Fruit fly (Drosophila melanogaster) whole organism, prepupa: Measurements from ENCODE around the gene CG31650.

Experiments used
- Blimp-1 ChIP-seq: fragments of 200-800 bp; sonication (Bioruptor generic); optimal IDR thresholded peaks from 3 replicates; lab custom pipeline; 2017; ENCODE audit warnings: missing biosample characterization, missing genetic modification characterization, mild to moderate bottlenecking, moderate library complexity, missing genetic modification reagents
- CG10631 ChIP-seq: fragments of 200-800 bp; sonication (Bioruptor generic); optimal IDR thresholded peaks from 2 replicates; lab custom pipeline; 2016; ENCODE audit warnings: missing biosample characterization, missing genetic modification characterization
- CG10669 ChIP-seq: fragments of 200-800 bp; sonication (Bioruptor generic); optimal IDR thresholded peaks from 3 replicates; lab custom pipeline; 2018; ENCODE audit warnings: missing biosample characterization, mild to moderate bottlenecking, missing genetic modification characterization, moderate library complexity
- CG11294 ChIP-seq: fragments of 200-800 bp; sonication (Bioruptor generic); IDR thresholded peaks from 2 replicates; pipeline ENCODE4 v1.3.6; 2022; ENCODE audit warnings: missing biosample characterization, missing genetic modification characterization
- CG11902 ChIP-seq: fragments of 200-800 bp; sonication (Bioruptor generic); optimal IDR thresholded peaks from 3 replicates; lab custom pipeline; 2016; ENCODE audit warnings: missing biosample characterization, missing genetic modification characterization
- CG15336 ChIP-seq: fragments of 200-800 bp; sonication (Bioruptor generic); IDR thresholded peaks from 2 replicates; pipeline ENCODE4 v1.3.6; 2022; ENCODE audit warnings: missing biosample characterization, missing genetic modification characterization
- CG1621 ChIP-seq: fragments of 200-800 bp; sonication (Bioruptor generic); optimal IDR thresholded peaks from 3 replicates; lab custom pipeline; 2018; ENCODE audit warnings: missing biosample characterization, mild to moderate bottlenecking, missing genetic modification characterization
- CG16779 ChIP-seq: fragments of 200-800 bp; sonication (Bioruptor generic); optimal IDR thresholded peaks from 3 replicates; lab custom pipeline; 2017; ENCODE audit warnings: missing biosample characterization, mild to moderate bottlenecking, missing genetic modification characterization
- CG3032 ChIP-seq: fragments of 200-800 bp; optimal IDR thresholded peaks from 2 replicates; lab custom pipeline; 2019; ENCODE audit warnings: missing biosample characterization, mild to moderate bottlenecking, missing genetic modification characterization, moderate library complexity
- CG31627 ChIP-seq: fragments of 200-800 bp; sonication (Bioruptor generic); optimal IDR thresholded peaks from 3 replicates; lab custom pipeline; 2016; ENCODE audit warnings: missing biosample characterization, missing genetic modification characterization
- CG32006 ChIP-seq: fragments of 200-800 bp; sonication (Bioruptor generic); optimal IDR thresholded peaks from 3 replicates; lab custom pipeline; 2017; ENCODE audit warnings: missing biosample characterization, mild to moderate bottlenecking, missing genetic modification characterization
- CG34406 ChIP-seq: fragments of 200-800 bp; sonication (Bioruptor generic); optimal IDR thresholded peaks from 3 replicates; lab custom pipeline; 2016; ENCODE audit warnings: missing biosample characterization, missing genetic modification characterization
- CG4318 ChIP-seq: fragments of 200-800 bp; sonication (Bioruptor generic); optimal IDR thresholded peaks from 3 replicates; lab custom pipeline; 2017; ENCODE audit warnings: missing biosample characterization, mild to moderate bottlenecking, missing genetic modification characterization
- CG6163 ChIP-seq: fragments of 200-800 bp; sonication (Bioruptor generic); IDR thresholded peaks from 3 replicates; pipeline ENCODE4 v1.3.6; 2022; ENCODE audit warnings: missing biosample characterization, missing genetic modification characterization
- CG6276 ChIP-seq: fragments of 200-800 bp; sonication (Bioruptor generic); optimal IDR thresholded peaks from 2 replicates; lab custom pipeline; 2017; ENCODE audit warnings: missing biosample characterization, mild to moderate bottlenecking, missing genetic modification characterization
- CG6792 ChIP-seq: fragments of 200-800 bp; sonication (Bioruptor generic); optimal IDR thresholded peaks from 3 replicates; lab custom pipeline; 2016; ENCODE audit warnings: missing biosample characterization, missing genetic modification characterization
- CG6808 ChIP-seq: fragments of 200-800 bp; sonication (Bioruptor generic); optimal IDR thresholded peaks from 3 replicates; lab custom pipeline; 2017; ENCODE audit warnings: missing biosample characterization, missing genetic modification characterization, mild to moderate bottlenecking, moderate library complexity, missing genetic modification reagents
- CG7368 ChIP-seq: fragments of 200-800 bp; sonication (Bioruptor generic); optimal IDR thresholded peaks from 3 replicates; lab custom pipeline; 2016; ENCODE audit warnings: missing biosample characterization, missing genetic modification characterization
- CG8319 ChIP-seq: fragments of 200-800 bp; sonication (Bioruptor generic); optimal IDR thresholded peaks from 3 replicates; lab custom pipeline; 2016; ENCODE audit warnings: missing biosample characterization, missing genetic modification characterization
- CG8632 ChIP-seq: fragments of 200-800 bp; sonication (Bioruptor generic); optimal IDR thresholded peaks from 3 replicates; lab custom pipeline; 2016; ENCODE audit warnings: missing biosample characterization, missing genetic modification characterization
- CG9139 ChIP-seq: fragments of 200-800 bp; sonication (Bioruptor generic); optimal IDR thresholded peaks from 3 replicates; lab custom pipeline; 2017; ENCODE audit warnings: missing biosample characterization, mild to moderate bottlenecking, missing genetic modification characterization
- Eip75B ChIP-seq: fragments of 200-800 bp; sonication (Bioruptor generic); optimal IDR thresholded peaks from 3 replicates; lab custom pipeline; 2016; ENCODE audit warnings: missing biosample characterization, missing genetic modification characterization
- Eip78C ChIP-seq: fragments of 200-800 bp; sonication (Bioruptor generic); peaks from one replicate; lab custom pipeline; 2016; ENCODE audit warnings: missing biosample characterization, missing genetic modification characterization
- Eip93F ChIP-seq: fragments of 200-800 bp; sonication (Bioruptor generic); optimal IDR thresholded peaks from 2 replicates; lab custom pipeline; 2016; ENCODE audit warnings: missing biosample characterization, mild to moderate bottlenecking, missing genetic modification characterization
- Ets21C ChIP-seq: fragments of 200-800 bp; sonication (Bioruptor generic); optimal IDR thresholded peaks from 3 replicates; lab custom pipeline; 2016; ENCODE audit warnings: missing biosample characterization, missing genetic modification characterization
- Ets96B ChIP-seq: fragments of 200-800 bp; optimal IDR thresholded peaks from 2 replicates; lab custom pipeline; 2019; ENCODE audit warnings: missing biosample characterization, mild to moderate bottlenecking, missing genetic modification characterization, moderate library complexity
- Gug ChIP-seq: fragments of 200-800 bp; sonication (Bioruptor generic); IDR thresholded peaks from 2 replicates; pipeline ENCODE4 v1.3.6; 2022; ENCODE audit warnings: missing biosample characterization, missing genetic modification characterization
- Hr38 ChIP-seq: sonication (Bioruptor generic); optimal IDR thresholded peaks from 2 replicates; lab custom pipeline; 2016; ENCODE audit warnings: missing biosample characterization, missing genetic modification characterization
- Hr39 ChIP-seq: fragments of 200-800 bp; sonication (Bioruptor generic); optimal IDR thresholded peaks from 2 replicates; lab custom pipeline; 2016; ENCODE audit warnings: missing biosample characterization, missing genetic modification characterization
- Lpt ChIP-seq: fragments of 200-800 bp; sonication (Bioruptor generic); optimal IDR thresholded peaks from 3 replicates; lab custom pipeline; 2016; ENCODE audit warnings: missing biosample characterization, missing genetic modification characterization
- Met ChIP-seq: fragments of 200-800 bp; sonication (Bioruptor generic); optimal IDR thresholded peaks from 3 replicates; lab custom pipeline; 2016; ENCODE audit warnings: missing biosample characterization, missing genetic modification characterization
- OdsH ChIP-seq: fragments of 200-800 bp; sonication (Bioruptor generic); optimal IDR thresholded peaks from 3 replicates; lab custom pipeline; 2016; ENCODE audit warnings: missing biosample characterization, missing genetic modification characterization
- Smox ChIP-seq: fragments of 200-800 bp; sonication (Bioruptor generic); optimal IDR thresholded peaks from 3 replicates; lab custom pipeline; 2016; ENCODE audit warnings: missing biosample characterization, missing genetic modification characterization
- Sox15 ChIP-seq: fragments of 200-800 bp; sonication (Bioruptor generic); optimal IDR thresholded peaks from 3 replicates; lab custom pipeline; 2016; ENCODE audit warnings: missing biosample characterization, missing genetic modification characterization
- acj6 ChIP-seq: fragments of 200-800 bp; sonication (Bioruptor generic); optimal IDR thresholded peaks from 3 replicates; lab custom pipeline; 2016; ENCODE audit warnings: missing biosample characterization, missing genetic modification characterization
- cyc ChIP-seq: fragments of 200-800 bp; sonication (Bioruptor generic); optimal IDR thresholded peaks from 3 replicates; lab custom pipeline; 2016; ENCODE audit warnings: missing biosample characterization, missing genetic modification characterization
- dac ChIP-seq: fragments of 200-800 bp; sonication (Bioruptor generic); optimal IDR thresholded peaks from 2 replicates; lab custom pipeline; 2017; ENCODE audit warnings: missing biosample characterization, mild to moderate bottlenecking, missing genetic modification characterization
- esn ChIP-seq: fragments of 200-800 bp; sonication (Bioruptor generic); optimal IDR thresholded peaks from 2 replicates; lab custom pipeline; 2016; ENCODE audit warnings: missing biosample characterization, mild to moderate bottlenecking, missing genetic modification characterization, moderate library complexity
- fd59A ChIP-seq: fragments of 200-800 bp; sonication (Bioruptor generic); optimal IDR thresholded peaks from 2 replicates; lab custom pipeline; 2017; ENCODE audit warnings: missing biosample characterization, mild to moderate bottlenecking, missing genetic modification characterization, missing genetic modification reagents
- fd85E ChIP-seq: fragments of 200-800 bp; sonication (Bioruptor generic); optimal IDR thresholded peaks from 3 replicates; lab custom pipeline; 2016; ENCODE audit warnings: missing biosample characterization, missing genetic modification characterization
- fkh ChIP-seq: fragments of 200-800 bp; sonication (Bioruptor generic); optimal IDR thresholded peaks from 3 replicates; lab custom pipeline; 2017; ENCODE audit warnings: missing biosample characterization, mild to moderate bottlenecking, missing genetic modification characterization, moderate library complexity
- lz ChIP-seq: fragments of 200-800 bp; sonication (Bioruptor generic); optimal IDR thresholded peaks from 3 replicates; lab custom pipeline; 2016; ENCODE audit warnings: missing biosample characterization, missing genetic modification characterization
- net ChIP-seq: fragments of 200-800 bp; sonication (Bioruptor generic); optimal IDR thresholded peaks from 3 replicates; lab custom pipeline; 2016; ENCODE audit warnings: missing biosample characterization, missing genetic modification characterization
- pdm3 ChIP-seq: fragments of 200-800 bp; sonication (Bioruptor generic); optimal IDR thresholded peaks from 3 replicates; lab custom pipeline; 2016; ENCODE audit warnings: missing biosample characterization, missing genetic modification characterization
- salr ChIP-seq, 2 experiments: fragments of 200-800 bp; sonication (Bioruptor generic); optimal IDR thresholded peaks; 3 replicates each; lab custom pipeline; 2016 to 2018; ENCODE audit warnings: missing biosample characterization in 2 of 2, missing genetic modification characterization in 2 of 2, mild to moderate bottlenecking in 1 of 2
- spab ChIP-seq: fragments of 200-800 bp; sonication (Bioruptor generic); optimal IDR thresholded peaks from 2 replicates; lab custom pipeline; 2017; ENCODE audit warnings: missing biosample characterization, mild to moderate bottlenecking, missing genetic modification characterization, missing genetic modification reagents
- ss ChIP-seq, 2 experiments: fragments of 200-800 bp; sonication (Bioruptor generic); optimal IDR thresholded peaks; 2 replicates in 1 of 2; 3 replicates in 1 of 2; lab custom pipeline; 2017 to 2018; ENCODE audit warnings: mild to moderate bottlenecking in 2 of 2, missing biosample characterization in 2 of 2, missing genetic modification characterization in 2 of 2, moderate library complexity in 1 of 2
- svp ChIP-seq: fragments of 200-800 bp; sonication (Bioruptor generic); peaks from one replicate; lab custom pipeline; 2016; ENCODE audit warnings: missing biosample characterization, missing genetic modification characterization
- topi ChIP-seq: fragments of 200-800 bp; sonication (Bioruptor generic); optimal IDR thresholded peaks from 3 replicates; lab custom pipeline; 2016; ENCODE audit warnings: missing biosample characterization, missing genetic modification characterization

The CG31650 gene

dm6 chr2L:5060515-5060914 lies 16.0 kb upstream of the CG31650 start, which contains the start of gene qtc:
TSS of gene qtc (plus strand) at chr2L:5060815.
- TF ChIP-seq CG6792 (GFP tag; lab: Kevin White, UChicago) (no peak), CG6163 (GFP tag; lab: Robert Waterston, UW) (0 out of 3 replicates have a peak, but pooled peaks have one; percentile 8), CG8319 (no peak)

- TF ChIP-seq spab (GFP tag; lab: Kevin White, UChicago) (no peak), CG7368 (GFP tag; lab: Kevin White, UChicago) (no peak), Hr38 (GFP tag; lab: Kevin White, UChicago) (no peak), CG15336 (GFP tag; lab: Robert Waterston, UW) (0 out of 2 replicates have a peak, but pooled peaks have one; percentile 19), CG11294 (GFP tag; lab: Robert Waterston, UW) (no peak), esn (GFP tag; lab: Kevin White, UChicago) (peak; percentile 68), CG32006 (GFP tag; lab: Kevin White, UChicago) (peak; percentile 46), fd85E (GFP tag; lab: Kevin White, UChicago) (no peak), CG6276 (GFP tag; lab: Kevin White, UChicago) (no peak), CG10669 (GFP tag; lab: Kevin White, UChicago) (no peak), Eip78C (GFP tag; lab: Kevin White, UChicago) (peak; percentile 89), CG10631 (GFP tag; lab: Kevin White, UChicago) (peak; percentile 65), CG11902 (GFP tag; lab: Kevin White, UChicago) (peak; percentile 0), Met (GFP tag; lab: Kevin White, UChicago) (no peak), CG8319 (peak; percentile 16), Gug (GFP tag; lab: Robert Waterston, UW) (0 out of 2 replicates have a peak, but pooled peaks have one; percentile 12), Eip93F (GFP tag; lab: Kevin White, UChicago) (no peak), pdm3 (GFP tag; lab: Kevin White, UChicago) (no peak), Ets96B (tag; lab: Kevin White, UChicago) (peak; percentile 51), net (GFP tag; lab: Kevin White, UChicago) (peak; percentile 37), dac (no peak), fkh (GFP tag; lab: Kevin White, UChicago) (peak; percentile 4), topi (GFP tag; lab: Kevin White, UChicago) (peak; percentile 55), salr (GFP tag; optimal IDR thresholded peaks at IDR 0.05; lab: Kevin White, UChicago) (no peak), Lpt (no peak), Smox (GFP tag; lab: Kevin White, UChicago) (no peak), cyc (GFP tag; lab: Kevin White, UChicago) (peak; percentile 38), Sox15 (peak; percentile 19), fd59A (GFP tag; lab: Kevin White, UChicago) (peak; percentile 21), CG31627 (GFP tag; lab: Kevin White, UChicago) (peak; percentile 35), CG34406 (GFP tag; lab: Kevin White, UChicago) (peak; percentile 39), CG6808 (no peak), svp (GFP tag; lab: Kevin White, UChicago) (peak; percentile 76), Blimp-1 (GFP tag; lab: Kevin White, UChicago) (no peak), OdsH (GFP tag; lab: Kevin White, UChicago) (peak; percentile 49), Hr39 (peak; percentile 45), CG6163 (GFP tag; lab: Robert Waterston, UW) (no peak), CG8632 (GFP tag; lab: Kevin White, UChicago) (peak; percentile 46), CG16779 (no peak), lz (GFP tag; lab: Kevin White, UChicago) (peak; percentile 66), CG3032 (tag; lab: Kevin White, UChicago) (peak; percentile 54), CG6792 (GFP tag; lab: Kevin White, UChicago) (peak; percentile 48), Eip75B (peak; percentile 53), CG4318 (GFP tag; lab: Kevin White, UChicago) (no peak), acj6 (GFP tag; lab: Kevin White, UChicago) (peak; percentile 61), CG9139 (GFP tag; lab: Kevin White, UChicago) (no peak), ss (GFP tag; optimal IDR thresholded peaks at IDR 0.05; lab: Kevin White, UChicago) (peak in 1 of 2 experiments; percentile 21), CG1621 (tag; lab: Kevin White, UChicago) (no peak), Ets21C (GFP tag; lab: Kevin White, UChicago) (peak; percentile 44)
These were observed 15.2 kb upstream of the CG31650 start, which contains the start of gene Rpn11 for dm6 chr2L:5059645-5060254. TSS of gene Rpn11 (minus strand) at chr2L:5059790.
